Worm (Caenorhabditis elegans) whole organism, late embryonic: ENCODE data around the gene inx-11.

Experiments
- C08G9.2 ChIP-seq: sonication (generic microtip); optimal IDR thresholded peaks from 2 replicates; lab custom pipeline; 2016; ENCODE audit warnings: mild to moderate bottlenecking, missing genetic modification characterization, moderate library complexity, missing compliant biosample characterization
- C38D4.7 ChIP-seq: fragments of 200-800 bp; sonication (Bioruptor generic); optimal IDR thresholded peaks from 2 replicates; lab custom pipeline; 2018; ENCODE audit warnings: mild to moderate bottlenecking, missing genetic modification characterization, moderate library complexity, missing compliant biosample characterization
- F13H6.1 ChIP-seq: sonication (generic microtip); optimal IDR thresholded peaks from 2 replicates; lab custom pipeline; 2016; ENCODE audit warnings: missing genetic modification characterization, missing compliant biosample characterization
- K02D7.2 ChIP-seq: sonication (generic microtip); optimal IDR thresholded peaks from 2 replicates; lab custom pipeline; 2017; ENCODE audit warnings: mild to moderate bottlenecking, missing genetic modification characterization, missing compliant biosample characterization
- K09A11.1 ChIP-seq: sonication (generic microtip); optimal IDR thresholded peaks from 2 replicates; lab custom pipeline; 2017; ENCODE audit warnings: antibody characterized with exemption, mild to moderate bottlenecking, missing genetic modification characterization, missing compliant biosample characterization; ENCODE audit not compliant: insufficient read depth
- T23F11.4 ChIP-seq: fragments of 200-800 bp; sonication (Bioruptor generic); optimal IDR thresholded peaks from 2 replicates; lab custom pipeline; 2018; ENCODE audit warnings: mild to moderate bottlenecking, missing genetic modification characterization, missing compliant biosample characterization
- Y22D7AL.16 ChIP-seq: sonication (generic microtip); optimal IDR thresholded peaks from 2 replicates; lab custom pipeline; 2016; ENCODE audit warnings: missing genetic modification characterization, missing compliant biosample characterization
- ahr-1 ChIP-seq: sonication (generic microtip); optimal IDR thresholded peaks from 2 replicates; lab custom pipeline; 2016; ENCODE audit warnings: missing genetic modification characterization, missing compliant biosample characterization
- ceh-18 ChIP-seq: sonication (generic microtip); optimal IDR thresholded peaks from 2 replicates; lab custom pipeline; 2016; ENCODE audit warnings: missing genetic modification characterization, missing compliant biosample characterization
- ceh-19 ChIP-seq: fragments of 200-800 bp; sonication (Bioruptor generic); optimal IDR thresholded peaks from 2 replicates; lab custom pipeline; 2018; ENCODE audit warnings: mild to moderate bottlenecking, missing genetic modification characterization, missing compliant biosample characterization
- ceh-30 ChIP-seq: fragments of 150-350 bp; optimal IDR thresholded peaks from 2 replicates; lab custom pipeline; 2014; ENCODE audit warnings: missing biosample characterization, missing genetic modification characterization
- ceh-34 ChIP-seq: sonication (generic microtip); optimal IDR thresholded peaks from 2 replicates; lab custom pipeline; 2016; ENCODE audit warnings: mild to moderate bottlenecking, missing genetic modification characterization, missing compliant biosample characterization
- ceh-45 ChIP-seq: fragments of 200-800 bp; sonication (Bioruptor generic); IDR thresholded peaks from 2 replicates; pipeline ENCODE4 v1.3.6; 2022; ENCODE audit warnings: missing genetic modification reagents, missing genetic modification characterization, missing compliant biosample characterization
- ceh-48 ChIP-seq: sonication (generic microtip); optimal IDR thresholded peaks from 2 replicates; lab custom pipeline; 2016; ENCODE audit warnings: missing genetic modification characterization, inconsistent platforms, missing compliant biosample characterization
- dmd-4 ChIP-seq: sonication (generic microtip); optimal IDR thresholded peaks from 2 replicates; lab custom pipeline; 2016; ENCODE audit warnings: borderline replicate concordance, missing genetic modification characterization, missing compliant biosample characterization
- elt-2 ChIP-seq: sonication (generic microtip); optimal IDR thresholded peaks from 2 replicates; lab custom pipeline; 2016; ENCODE audit warnings: missing genetic modification reagents, missing genetic modification characterization, missing compliant biosample characterization
- fax-1 ChIP-seq: sonication (generic microtip); optimal IDR thresholded peaks from 2 replicates; lab custom pipeline; 2016; ENCODE audit warnings: missing genotype, missing genetic modification characterization, missing compliant biosample characterization
- fkh-10 ChIP-seq: fragments of 150-350 bp; optimal IDR thresholded peaks from 2 replicates; lab custom pipeline; 2014; ENCODE audit warnings: missing biosample characterization, missing genetic modification reagents, missing genetic modification characterization
- hlh-13 ChIP-seq: fragments of 200-800 bp; sonication (Bioruptor generic); optimal IDR thresholded peaks from 2 replicates; lab custom pipeline; 2018; ENCODE audit warnings: mild to moderate bottlenecking, missing genetic modification characterization, missing compliant biosample characterization
- lin-11 ChIP-seq: fragments of 200-800 bp; sonication (Bioruptor generic); optimal IDR thresholded peaks from 2 replicates; lab custom pipeline; 2018; ENCODE audit warnings: mild to moderate bottlenecking, missing genetic modification characterization, missing compliant biosample characterization
- nhr-11 ChIP-seq: fragments of 150-350 bp; optimal IDR thresholded peaks from 2 replicates; lab custom pipeline; 2014; ENCODE audit warnings: missing biosample characterization, missing genetic modification characterization
- nhr-232 ChIP-seq: sonication (generic microtip); optimal IDR thresholded peaks from 2 replicates; lab custom pipeline; 2016; ENCODE audit warnings: missing genetic modification characterization, missing compliant biosample characterization
- pat-9 ChIP-seq: fragments of 200-800 bp; sonication (Bioruptor generic); optimal IDR thresholded peaks from 2 replicates; lab custom pipeline; 2018; ENCODE audit warnings: mild to moderate bottlenecking, missing genetic modification characterization, moderate library complexity, missing compliant biosample characterization
- pax-1 ChIP-seq: fragments of 150-350 bp; optimal IDR thresholded peaks from 2 replicates; lab custom pipeline; 2014; ENCODE audit warnings: missing biosample characterization, missing genetic modification characterization
- pros-1 ChIP-seq: fragments of 150-350 bp; optimal IDR thresholded peaks from 2 replicates; lab custom pipeline; 2014; ENCODE audit warnings: missing biosample characterization, missing genetic modification reagents, missing genetic modification characterization
- rnt-1 ChIP-seq: sonication (generic microtip); optimal IDR thresholded peaks from 2 replicates; lab custom pipeline; 2016; ENCODE audit warnings: missing genetic modification characterization, missing compliant biosample characterization
- tbx-7 ChIP-seq: sonication (generic microtip); optimal IDR thresholded peaks from 2 replicates; lab custom pipeline; 2016; ENCODE audit warnings: missing genotype, missing genetic modification characterization, missing compliant biosample characterization
- unc-3 ChIP-seq, 2 experiments: fragments of 200-800 bp in 1 of 2; sonication (Bioruptor generic) in 1 of 2; sonication (generic microtip) in 1 of 2; conservative IDR thresholded peaks in 1 of 2; optimal IDR thresholded peaks in 1 of 2; 2 replicates each; pipeline versions ENCODE4 v1.3.6 to Lab custom; 2016 to 2022; ENCODE audit warnings: missing compliant biosample characterization in 2 of 2, missing genetic modification characterization in 2 of 2, missing genetic modification reagents in 1 of 2
- unc-55 ChIP-seq: sonication (generic microtip); optimal IDR thresholded peaks from 2 replicates; lab custom pipeline; 2017; ENCODE audit warnings: missing biosample characterization, missing genetic modification reagents, missing genetic modification characterization
- unc-86 ChIP-seq: sonication (generic microtip); optimal IDR thresholded peaks from 2 replicates; lab custom pipeline; 2016; ENCODE audit warnings: missing genetic modification characterization, missing compliant biosample characterization
- zip-5 ChIP-seq: sonication (generic microtip); optimal IDR thresholded peaks from 2 replicates; lab custom pipeline; 2016; ENCODE audit warnings: missing genetic modification characterization, missing compliant biosample characterization

inx-11 gene

ce11 chrV:12513900-12514299 lies 26.9 kb downstream of the inx-11 start:
- no peak for TF ChIP-seq fkh-10 (GFP tag; lab: Kevin White, UChicago)
- TF ChIP-seq F13H6.1 (tag; lab: Kevin White, UChicago) = no peak
- TF ChIP-seq ceh-19 (GFP tag; lab: Kevin White, UChicago) = no peak
- TF ChIP-seq nhr-11 = no peak
- TF ChIP-seq lin-11 (tag; lab: Kevin White, UChicago) = no peak
- TF ChIP-seq elt-2 (tag; lab: Kevin White, UChicago) = peak; percentile 67
- no peak for TF ChIP-seq ceh-45 (GFP tag; lab: Robert Waterston, UW)
- TF ChIP-seq unc-3 (GFP tag; conservative IDR thresholded peaks at IDR 0.05; lab: Robert Waterston, UW) = no peak
- no peak for TF ChIP-seq unc-3 (tag; optimal IDR thresholded peaks at IDR 0.05; lab: Kevin White, UChicago)
- no peak for TF ChIP-seq pax-1 (tag; lab: Kevin White, UChicago)

ce11 chrV:12517148-12517547 lies 30.1 kb downstream of the inx-11 start, which contains the start of gene cal-1:
cal-1 (minus strand) TSS chrV:12517248.
- TF ChIP-seq ahr-1 (tag; lab: Kevin White, UChicago) (no peak), C38D4.7 (GFP tag; lab: Kevin White, UChicago) (no peak), ceh-30 (tag; lab: Kevin White, UChicago) (no peak), tbx-7 (tag; lab: Kevin White, UChicago) (no peak), zip-5 (tag; lab: Kevin White, UChicago) (no peak), C08G9.2 (tag; lab: Kevin White, UChicago) (no peak), unc-86 (tag; lab: Kevin White, UChicago) (no peak), K02D7.2 (tag; lab: Kevin White, UChicago) (no peak), fax-1 (no peak), ceh-45 (GFP tag; lab: Robert Waterston, UW) (no peak), pros-1 (tag; lab: Kevin White, UChicago) (no peak), ceh-48 (tag; lab: Kevin White, UChicago) (no peak), Y22D7AL.16 (tag; lab: Kevin White, UChicago) (no peak)

- peak; percentile 54 for TF ChIP-seq ceh-18 (tag; lab: Kevin White, UChicago)
- TF ChIP-seq hlh-13 (GFP tag; lab: Kevin White, UChicago) = no peak
- TF ChIP-seq unc-55 = peak; percentile 57
These were observed 30.7 kb downstream of the inx-11 start for ce11 chrV:12517757-12518156.

ce11 chrV:12518770-12519169 lies 31.7 kb downstream of the inx-11 start:
- no peak for TF ChIP-seq lin-11 (tag; lab: Kevin White, UChicago)
- no peak for TF ChIP-seq pat-9
- peak; percentile 88 for TF ChIP-seq rnt-1 (tag; lab: Kevin White, UChicago)
- TF ChIP-seq ceh-18 (tag; lab: Kevin White, UChicago) = peak; percentile 86
- TF ChIP-seq elt-2 (tag; lab: Kevin White, UChicago) = no peak
- no peak for TF ChIP-seq zip-5 (tag; lab: Kevin White, UChicago)
- no peak for TF ChIP-seq dmd-4 (tag; lab: Kevin White, UChicago)
- TF ChIP-seq ceh-34 (tag; lab: Kevin White, UChicago) = peak; percentile 0
- no peak for TF ChIP-seq K02D7.2 (tag; lab: Kevin White, UChicago)
- TF ChIP-seq unc-55 = peak; percentile 75
- TF ChIP-seq nhr-232 = no peak
- TF ChIP-seq, all 69 proteins: peak for 4

- TF ChIP-seq K09A11.1 = no peak
- peak; percentile 79 for TF ChIP-seq unc-55
These were observed 36.3 kb downstream of the inx-11 start for ce11 chrV:12523356-12523755.

- no peak for TF ChIP-seq T23F11.4
These were observed 38.5 kb downstream of the inx-11 start, which contains the start of gene dyf-4 for ce11 chrV:12525526-12525925. dyf-4 (minus strand) TSS chrV:12525738.
